Worm (Caenorhabditis elegans) whole organism, mixed stage, embryonic: ENCODE data around the gene sdz-38.
"Not testable (repeated sequence)": the region's sequence is repeated elsewhere in the genome, so short reads cannot be mapped to it uniquely, and the experiment has no call there.

Experiments used
- M03D4.4 ChIP-seq: sonication (generic microtip); optimal IDR thresholded peaks from 2 replicates; lab custom pipeline; 2017; ENCODE audit warnings: mild to moderate bottlenecking, missing genetic modification characterization, missing compliant biosample characterization
- bed-3 ChIP-seq: fragments of 200-800 bp; sonication (Bioruptor generic); optimal IDR thresholded peaks from 3 replicates; lab custom pipeline; 2018; ENCODE audit warnings: mild to moderate bottlenecking, missing genetic modification characterization, moderate library complexity, missing compliant biosample characterization
- blmp-1 ChIP-seq: fragments of 150-350 bp; optimal IDR thresholded peaks from 2 replicates; lab custom pipeline; 2014; ENCODE audit warnings: missing biosample characterization, missing genetic modification characterization
- ceh-43 ChIP-seq: fragments of 200-800 bp; sonication (Bioruptor generic); optimal IDR thresholded peaks from 2 replicates; lab custom pipeline; 2018; ENCODE audit warnings: mild to moderate bottlenecking, missing genetic modification characterization, moderate library complexity, missing compliant biosample characterization
- ceh-83 ChIP-seq: fragments of 200-800 bp; sonication (Bioruptor generic); optimal IDR thresholded peaks from 2 replicates; lab custom pipeline; 2018; ENCODE audit warnings: mild to moderate bottlenecking, missing genetic modification characterization, missing compliant biosample characterization
- ces-1 ChIP-seq: fragments of 150-350 bp; optimal IDR thresholded peaks from 2 replicates; lab custom pipeline; 2014; ENCODE audit warnings: missing biosample characterization, missing genetic modification reagents, missing genetic modification characterization
- cnd-1 ChIP-seq: fragments of 200-800 bp; sonication (Bioruptor generic); optimal IDR thresholded peaks from 2 replicates; lab custom pipeline; 2018; ENCODE audit warnings: mild to moderate bottlenecking, missing genetic modification characterization, missing compliant biosample characterization
- drap-1 ChIP-seq: fragments of 200-800 bp; sonication (Bioruptor generic); optimal IDR thresholded peaks from 3 replicates; lab custom pipeline; 2018; ENCODE audit warnings: mild to moderate bottlenecking, missing genetic modification characterization, missing compliant biosample characterization
- elt-1 ChIP-seq: sonication (generic microtip); optimal IDR thresholded peaks from 2 replicates; lab custom pipeline; 2017; ENCODE audit warnings: missing genetic modification characterization, mild to moderate bottlenecking, missing compliant biosample characterization, antibody characterized with exemption, moderate library complexity, borderline replicate concordance; ENCODE audit not compliant: insufficient read depth
- elt-3 ChIP-seq: fragments of 150-350 bp; optimal IDR thresholded peaks from 2 replicates; lab custom pipeline; 2014; ENCODE audit warnings: missing biosample characterization, missing genetic modification characterization
- ham-2 ChIP-seq: fragments of 200-800 bp; sonication (Bioruptor generic); optimal IDR thresholded peaks from 2 replicates; lab custom pipeline; 2018; ENCODE audit warnings: mild to moderate bottlenecking, missing genetic modification characterization, missing compliant biosample characterization
- lin-13 ChIP-seq: fragments of 150-350 bp; optimal IDR thresholded peaks from 2 replicates; lab custom pipeline; 2014; ENCODE audit warnings: missing biosample characterization, missing genetic modification characterization
- lsy-2 ChIP-seq: fragments of 150-350 bp; optimal IDR thresholded peaks from 2 replicates; lab custom pipeline; 2014; ENCODE audit warnings: missing biosample characterization, missing genetic modification characterization
- mab-5 ChIP-seq: fragments of 150-350 bp; optimal IDR thresholded peaks from 2 replicates; lab custom pipeline; 2014; ENCODE audit warnings: missing biosample characterization, missing genetic modification characterization
- mep-1 ChIP-seq: fragments of 150-350 bp; optimal IDR thresholded peaks from 2 replicates; lab custom pipeline; 2017; ENCODE audit warnings: missing biosample characterization, missing genetic modification reagents, missing genetic modification characterization, inconsistent platforms
- mls-2 ChIP-seq: sonication (generic microtip); optimal IDR thresholded peaks from 2 replicates; lab custom pipeline; 2016; ENCODE audit warnings: mild to moderate bottlenecking, missing genetic modification characterization, moderate library complexity, missing compliant biosample characterization
- nhr-2 ChIP-seq: fragments of 150-350 bp; optimal IDR thresholded peaks from 2 replicates; lab custom pipeline; 2014; ENCODE audit warnings: missing biosample characterization, missing genetic modification characterization
- nhr-76 ChIP-seq: sonication (generic microtip); optimal IDR thresholded peaks from 2 replicates; lab custom pipeline; 2017; ENCODE audit warnings: missing biosample characterization, missing genetic modification characterization
- pha-4 ChIP-seq: fragments of 150-350 bp; optimal IDR thresholded peaks from 2 replicates; lab custom pipeline; 2018; ENCODE audit warnings: missing biosample characterization, missing genetic modification reagents, missing genetic modification characterization
- sem-2 ChIP-seq: fragments of 200-800 bp; sonication (Bioruptor generic); optimal IDR thresholded peaks from 2 replicates; lab custom pipeline; 2018; ENCODE audit warnings: mild to moderate bottlenecking, missing genetic modification characterization, missing compliant biosample characterization
- snpc-4 ChIP-seq: fragments of 150-350 bp; optimal IDR thresholded peaks from 2 replicates; lab custom pipeline; 2014; ENCODE audit warnings: missing biosample characterization, missing genetic modification characterization
- sptf-1 ChIP-seq: sonication (generic microtip); optimal IDR thresholded peaks from 2 replicates; lab custom pipeline; 2017; ENCODE audit warnings: mild to moderate bottlenecking, missing genetic modification characterization, moderate library complexity, missing compliant biosample characterization
- tbx-8 ChIP-seq: fragments of 200-800 bp; sonication (Bioruptor generic); optimal IDR thresholded peaks from 2 replicates; lab custom pipeline; 2018; ENCODE audit warnings: mild to moderate bottlenecking, missing genetic modification characterization, moderate library complexity, missing compliant biosample characterization
- unc-120 ChIP-seq: sonication (generic microtip); optimal IDR thresholded peaks from 2 replicates; lab custom pipeline; 2017; ENCODE audit warnings: missing genetic modification characterization, missing compliant biosample characterization; ENCODE audit not compliant: poor library complexity, severe bottlenecking
- unc-39 ChIP-seq: fragments of 150-350 bp; optimal IDR thresholded peaks from 2 replicates; lab custom pipeline; 2014; ENCODE audit warnings: missing biosample characterization, missing genetic modification characterization
- ztf-11 ChIP-seq: fragments of 150-350 bp; optimal IDR thresholded peaks from 2 replicates; lab custom pipeline; 2014; ENCODE audit warnings: missing biosample characterization, missing genetic modification characterization

The sdz-38 gene

ce11 chrII:10011733-10012132, 30.1 kb upstream of the sdz-38 start:
- TF ChIP-seq nhr-2 (tag; lab: Kevin White, UChicago): no peak
- TF ChIP-seq ces-1 (GFP tag; lab: Kevin White, UChicago): no peak
- TF ChIP-seq lin-13: no peak
- TF ChIP-seq M03D4.4 (tag; lab: Kevin White, UChicago): no peak
- TF ChIP-seq ham-2 (GFP tag; lab: Kevin White, UChicago): no peak
- no peak for TF ChIP-seq ztf-11 (tag; lab: Kevin White, UChicago)
- TF ChIP-seq mep-1 (tag; lab: Kevin White, UChicago): no peak
- TF ChIP-seq tbx-8 (GFP tag; lab: Kevin White, UChicago): no peak
- no peak for TF ChIP-seq unc-39
- TF ChIP-seq elt-3 (tag; lab: Kevin White, UChicago): no peak
- TF ChIP-seq sem-2 (GFP tag; lab: Kevin White, UChicago): no peak
- no peak for TF ChIP-seq cnd-1 (tag; lab: Kevin White, UChicago)
- TF ChIP-seq pha-4 (tag; lab: Kevin White, UChicago): no peak
- no peak for TF ChIP-seq blmp-1 (tag; lab: Kevin White, UChicago)

- no peak for TF ChIP-seq ham-2 (GFP tag; lab: Kevin White, UChicago)
- no peak for TF ChIP-seq ceh-83 (GFP tag; lab: Kevin White, UChicago)
- TF ChIP-seq, all 35 proteins: peak for 0
These were observed 29.3 kb upstream of the sdz-38 start for ce11 chrII:10010914-10011313.

- TF ChIP-seq lsy-2 (tag; lab: Kevin White, UChicago) (no peak), tbx-8 (GFP tag; lab: Kevin White, UChicago) (no peak), mls-2 (tag; lab: Kevin White, UChicago) (no peak), ham-2 (GFP tag; lab: Kevin White, UChicago) (no peak), elt-1 (tag; lab: Kevin White, UChicago) (no peak), snpc-4 (tag; lab: Kevin White, UChicago) (no peak), elt-3 (tag; lab: Kevin White, UChicago) (no peak), ztf-11 (tag; lab: Kevin White, UChicago) (no peak), sptf-1 (no peak), cnd-1 (tag; lab: Kevin White, UChicago) (no peak)
These were observed 26.9 kb upstream of the sdz-38 start for ce11 chrII:10008552-10008951.

ce11 chrII:10007917-10008316, 26.3 kb upstream of the sdz-38 start, which contains the start of gene ZK892.5:
TSS of gene ZK892.5 (plus strand) at chrII:10008217.
- TF ChIP-seq pha-4 (tag; lab: Kevin White, UChicago): no peak

- TF ChIP-seq unc-120; bed-3; drap-1 (GFP tag; lab: Kevin White, UChicago): not testable (repeated sequence)
These were observed 24.6 kb upstream of the sdz-38 start, which contains the start of gene ZK892.4 for ce11 chrII:10006266-10006665. TSS of gene ZK892.4 (plus strand) at chrII:10006566.

- TF ChIP-seq lin-13 (no peak), ztf-11 (tag; lab: Kevin White, UChicago) (no peak), blmp-1 (tag; lab: Kevin White, UChicago) (no peak), elt-3 (tag; lab: Kevin White, UChicago) (no peak), elt-1 (tag; lab: Kevin White, UChicago) (no peak), mep-1 (tag; lab: Kevin White, UChicago) (no peak), cnd-1 (tag; lab: Kevin White, UChicago) (no peak), ham-2 (GFP tag; lab: Kevin White, UChicago) (no peak), sem-2 (GFP tag; lab: Kevin White, UChicago) (no peak), snpc-4 (tag; lab: Kevin White, UChicago) (no peak), mab-5 (tag; lab: Kevin White, UChicago) (no peak), ceh-43 (GFP tag; lab: Kevin White, UChicago) (no peak), nhr-2 (tag; lab: Kevin White, UChicago) (no peak), tbx-8 (GFP tag; lab: Kevin White, UChicago) (no peak), nhr-76 (tag; lab: Kevin White, UChicago) (no peak)
These were observed 19.9 kb upstream of the sdz-38 start, which contains the start of gene ZK892.3 for ce11 chrII:10001546-10001945. TSS of gene ZK892.3 (plus strand) at chrII:10001846.
